Fruit fly (Drosophila melanogaster): ENCODE measurements around the gene CG10311.

DNA sequence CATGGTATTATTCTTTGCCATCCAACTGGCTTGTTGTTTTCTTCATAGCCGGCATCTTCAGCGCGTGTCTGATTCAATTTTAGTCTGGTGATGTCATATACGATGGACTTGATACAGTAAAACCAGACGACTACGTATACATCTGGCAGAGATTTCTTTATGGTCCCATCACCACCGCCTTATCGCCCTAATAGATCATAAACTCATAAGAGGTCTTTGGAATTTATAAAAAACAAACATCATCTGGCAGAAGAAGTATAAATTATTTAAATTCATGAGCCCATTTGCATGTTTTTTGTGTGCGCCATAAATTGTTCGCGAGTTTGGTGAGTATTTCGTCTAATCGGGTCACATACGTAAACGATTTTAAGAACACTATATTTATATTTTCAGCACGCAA lies 8.5 kb downstream of the CG10311 start:
- TF ChIP-seq psq (optimal IDR thresholded peaks at IDR 0.05) (no peak), insv (optimal IDR thresholded peaks at IDR 0.05) (no peak), h (optimal IDR thresholded peaks at IDR 0.05) (no peak), Sin3A (optimal IDR thresholded peaks at IDR 0.05) (no peak)

Data from Kc167 (cell line).